Fruit fly (Drosophila melanogaster): ENCODE data around the gene RabX6.

DNA sequence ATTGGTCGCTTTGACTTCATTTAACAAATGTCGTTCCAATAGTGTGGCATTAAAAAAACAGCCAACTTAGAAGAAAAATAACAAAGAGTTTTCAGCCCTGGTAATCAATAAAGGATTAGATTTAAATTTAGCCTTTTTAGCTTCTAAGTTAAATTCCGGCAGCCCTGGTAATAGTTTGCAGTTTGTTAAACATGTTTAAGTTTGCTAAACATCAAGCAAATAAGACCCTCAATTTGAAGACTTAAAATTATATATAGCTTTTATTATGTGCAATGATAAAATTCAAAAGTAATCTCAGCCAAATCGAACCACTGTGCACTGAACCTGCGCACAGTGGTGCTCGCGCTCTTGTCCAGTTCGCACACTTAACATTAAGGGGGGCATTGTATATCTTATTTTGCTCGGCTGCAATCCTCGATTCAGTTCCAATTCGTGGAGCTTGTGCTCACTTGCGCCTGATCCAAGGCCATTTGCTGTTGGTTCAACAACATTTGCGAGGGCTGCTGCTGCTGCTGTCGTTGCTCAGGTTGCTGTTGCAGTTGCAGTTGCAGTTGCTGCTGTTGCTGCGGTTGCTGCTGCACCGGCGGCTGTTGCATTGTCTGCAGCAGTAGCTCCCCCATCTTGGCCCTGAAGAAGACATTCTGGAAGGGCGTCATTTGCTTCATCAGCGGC is 47.3 kb downstream of the RabX6 start:
- TF ChIP-seq insv (optimal IDR thresholded peaks at IDR 0.05) = no peak
- no peak for TF ChIP-seq Sin3A (optimal IDR thresholded peaks at IDR 0.05)
- no peak for TF ChIP-seq ttk (optimal IDR thresholded peaks at IDR 0.05)
